Fruit fly (Drosophila melanogaster) whole organism, wandering third instar larva: Measurements from ENCODE around the gene UQCR-Q.

Experiments
- Abd-B ChIP-seq: fragments of >200 bp; optimal IDR thresholded peaks from 2 replicates; lab custom pipeline; 2017; ENCODE audit warnings: missing biosample characterization, missing genetic modification characterization
- CG32264 ChIP-seq: fragments of 200-800 bp; sonication (Bioruptor generic); optimal IDR thresholded peaks from 2 replicates; lab custom pipeline; 2016; ENCODE audit warnings: missing biosample characterization, missing genetic modification characterization
- CG9705 ChIP-seq: fragments of 200-800 bp; sonication (Bioruptor generic); optimal IDR thresholded peaks from 2 replicates; lab custom pipeline; 2018; ENCODE audit warnings: missing biosample characterization, mild to moderate bottlenecking, missing genetic modification characterization
- CrebA ChIP-seq: fragments of 200-800 bp; sonication (Bioruptor generic); optimal IDR thresholded peaks from 2 replicates; lab custom pipeline; 2016; ENCODE audit warnings: missing biosample characterization, mild to moderate bottlenecking, missing genetic modification characterization, borderline replicate concordance
- Dfd ChIP-seq: fragments of >200 bp; optimal IDR thresholded peaks from 2 replicates; lab custom pipeline; 2017; ENCODE audit warnings: missing biosample characterization, missing genetic modification characterization
- Dif ChIP-seq: fragments of 200-275, 200-300 bp; sonication (Bioruptor generic); optimal IDR thresholded peaks from 2 replicates; lab custom pipeline; 2018; ENCODE audit warnings: missing biosample characterization, missing genetic modification characterization; ENCODE audit not compliant: partially characterized antibody
- GATAd ChIP-seq: sonication (Bioruptor generic); optimal IDR thresholded peaks from 2 replicates; lab custom pipeline; 2016; ENCODE audit warnings: missing biosample characterization, missing genetic modification characterization
- HLH106 ChIP-seq: fragments of 200-800 bp; optimal IDR thresholded peaks from 3 replicates; lab custom pipeline; 2019; ENCODE audit warnings: missing biosample characterization, mild to moderate bottlenecking, missing genetic modification characterization, moderate library complexity
- Hnf4 ChIP-seq: fragments of 200-800 bp; sonication (Bioruptor generic); optimal IDR thresholded peaks from 2 replicates; lab custom pipeline; 2016; ENCODE audit warnings: missing biosample characterization, mild to moderate bottlenecking, missing genetic modification characterization
- Hr78 ChIP-seq: fragments of >200 bp; optimal IDR thresholded peaks from 2 replicates; lab custom pipeline; 2017; ENCODE audit warnings: missing biosample characterization, missing genetic modification characterization
- Hr83 ChIP-seq: fragments of 200-300 bp; sonication (Bioruptor generic); optimal IDR thresholded peaks from 2 replicates; lab custom pipeline; 2016; ENCODE audit warnings: missing biosample characterization, mild to moderate bottlenecking, missing genetic modification characterization, moderate library complexity; ENCODE audit not compliant: poor library complexity, severe bottlenecking
- Jra ChIP-seq: sonication (Bioruptor generic); optimal IDR thresholded peaks from 2 replicates; lab custom pipeline; 2016; ENCODE audit warnings: missing biosample characterization, missing genetic modification characterization
- Mio ChIP-seq: sonication (Bioruptor generic); optimal IDR thresholded peaks from 2 replicates; lab custom pipeline; 2016; ENCODE audit warnings: missing biosample characterization, missing genetic modification characterization
- Myc ChIP-seq: fragments of >200 bp; optimal IDR thresholded peaks from 2 replicates; lab custom pipeline; 2017
- N ChIP-seq: fragments of >200 bp; optimal IDR thresholded peaks from 2 replicates; lab custom pipeline; 2018; ENCODE audit warnings: missing biosample characterization, missing external identifiers, missing genetic modification characterization
- OdsH ChIP-seq: fragments of 200-800 bp; sonication (Bioruptor generic); optimal IDR thresholded peaks from 2 replicates; lab custom pipeline; 2016; ENCODE audit warnings: missing biosample characterization, mild to moderate bottlenecking, missing genetic modification characterization
- Rel ChIP-seq, 2 experiments: fragments of 200-800 bp; sonication (Bioruptor generic) in 1 of 2; optimal IDR thresholded peaks; 2 replicates in 1 of 2; 3 replicates in 1 of 2; lab custom pipeline; 2016 to 2019; ENCODE audit warnings: mild to moderate bottlenecking in 2 of 2, missing biosample characterization in 2 of 2, missing genetic modification characterization in 2 of 2, moderate library complexity in 1 of 2
- Sp1 ChIP-seq: fragments of 200-800 bp; sonication (Bioruptor generic); optimal IDR thresholded peaks from 3 replicates; lab custom pipeline; 2019; ENCODE audit warnings: missing biosample characterization, mild to moderate bottlenecking, missing genetic modification characterization, moderate library complexity
- Vsx2 ChIP-seq: fragments of 200-300, 225-300 bp; sonication (Bioruptor generic); optimal IDR thresholded peaks from 2 replicates; lab custom pipeline; 2018; ENCODE audit warnings: missing biosample characterization, missing genetic modification characterization; ENCODE audit not compliant: partially characterized antibody
- br ChIP-seq: fragments of 200-800 bp; sonication (Bioruptor generic); optimal IDR thresholded peaks from 2 replicates; lab custom pipeline; 2016; ENCODE audit warnings: missing biosample characterization, missing genetic modification characterization
- brk ChIP-seq: fragments of 200-800 bp; sonication (Bioruptor generic); optimal IDR thresholded peaks from 2 replicates; lab custom pipeline; 2016; ENCODE audit warnings: missing biosample characterization, mild to moderate bottlenecking, missing genetic modification characterization
- dl ChIP-seq, 2 experiments: fragments of 175-275, 200-275 bp in 1 of 2; fragments of 200-275 bp in 1 of 2; sonication (Bioruptor generic); optimal IDR thresholded peaks; lab custom pipeline; 2018; ENCODE audit warnings: mild to moderate bottlenecking in 2 of 2, missing biosample characterization in 2 of 2, missing genetic modification characterization in 2 of 2, moderate library complexity in 2 of 2; ENCODE audit not compliant: partially characterized antibody in 2 of 2, insufficient read depth in 1 of 2
- dmrt93B ChIP-seq: fragments of 200-800 bp; sonication (Bioruptor generic); optimal IDR thresholded peaks from 2 replicates; lab custom pipeline; 2018; ENCODE audit warnings: missing biosample characterization, mild to moderate bottlenecking, missing genetic modification characterization
- dsf ChIP-seq: sonication (Bioruptor generic); optimal IDR thresholded peaks from 2 replicates; lab custom pipeline; 2016; ENCODE audit warnings: missing biosample characterization, missing genetic modification characterization, borderline replicate concordance
- ey ChIP-seq: fragments of 200-800 bp; sonication (Bioruptor generic); optimal IDR thresholded peaks from 2 replicates; lab custom pipeline; 2016; ENCODE audit warnings: missing biosample characterization, missing genetic modification characterization
- foxo ChIP-seq, 2 experiments: fragments of 200-800 bp; sonication (Bioruptor generic); optimal IDR thresholded peaks; 2 replicates in 1 of 2; 3 replicates in 1 of 2; lab custom pipeline; 2016 to 2017; ENCODE audit warnings: missing biosample characterization in 2 of 2, missing genetic modification characterization in 2 of 2
- fru ChIP-seq: fragments of 200-800 bp; sonication (Bioruptor generic); optimal IDR thresholded peaks from 3 replicates; lab custom pipeline; 2016; ENCODE audit warnings: missing biosample characterization, mild to moderate bottlenecking, missing genetic modification characterization
- h ChIP-seq: fragments of 200-800 bp; sonication (Bioruptor generic); optimal IDR thresholded peaks from 3 replicates; lab custom pipeline; 2016; ENCODE audit warnings: missing biosample characterization, mild to moderate bottlenecking, missing genetic modification characterization
- jim ChIP-seq: fragments of 175-275, 200-325 bp; sonication (Bioruptor generic); optimal IDR thresholded peaks from 2 replicates; lab custom pipeline; 2016; ENCODE audit warnings: missing biosample characterization, mild to moderate bottlenecking, missing genetic modification characterization
- lola ChIP-seq: fragments of >200 bp; optimal IDR thresholded peaks from 2 replicates; lab custom pipeline; 2017; ENCODE audit warnings: missing biosample characterization, missing genetic modification characterization
- pan ChIP-seq: fragments of >200 bp; optimal IDR thresholded peaks from 2 replicates; lab custom pipeline; 2017
- psq ChIP-seq: fragments of 200-800 bp; sonication (Bioruptor generic); optimal IDR thresholded peaks from 3 replicates; lab custom pipeline; 2017; ENCODE audit warnings: missing biosample characterization, mild to moderate bottlenecking, missing genetic modification characterization, moderate library complexity
- rgr ChIP-seq: fragments of 200-800 bp; sonication (Bioruptor generic); optimal IDR thresholded peaks from 3 replicates; lab custom pipeline; 2016; ENCODE audit warnings: missing biosample characterization, mild to moderate bottlenecking, missing genetic modification characterization
- sage ChIP-seq: fragments of 200-800 bp; sonication (Bioruptor generic); optimal IDR thresholded peaks from 2 replicates; lab custom pipeline; 2016; ENCODE audit warnings: missing biosample characterization, mild to moderate bottlenecking, missing genetic modification characterization
- sv ChIP-seq: fragments of 200-800 bp; sonication (Bioruptor generic); optimal IDR thresholded peaks from 3 replicates; lab custom pipeline; 2016; ENCODE audit warnings: missing biosample characterization, missing genetic modification characterization
- tai ChIP-seq: sonication (Bioruptor generic); optimal IDR thresholded peaks from 2 replicates; lab custom pipeline; 2016; ENCODE audit warnings: missing biosample characterization, missing genetic modification characterization
- usp ChIP-seq: fragments of >200 bp; optimal IDR thresholded peaks from 2 replicates; lab custom pipeline; 2017; ENCODE audit warnings: missing biosample characterization, missing genetic modification characterization
- woc ChIP-seq: sonication (Bioruptor generic); optimal IDR thresholded peaks from 2 replicates; lab custom pipeline; 2016; ENCODE audit warnings: missing biosample characterization, mild to moderate bottlenecking, missing genetic modification characterization

The UQCR-Q gene

dm6 chr3L:17513893-17514616, 39.5 kb downstream of the UQCR-Q start, which contains the start of the genes U4-U6-60K and CG7564:
TSS of gene U4-U6-60K (minus strand) at chr3L:17513912.
TSS of gene CG7564 (plus strand) at chr3L:17514298.
- no peak for TF ChIP-seq Mio (GFP tag; lab: Kevin White, UChicago)
- peak; percentile 40 for TF ChIP-seq fru (GFP tag; lab: Kevin White, UChicago)
- no peak for TF ChIP-seq Dif
- TF ChIP-seq brk (GFP tag; lab: Kevin White, UChicago): no peak
- TF ChIP-seq usp (GFP tag; lab: Kevin White, UChicago): no peak
- TF ChIP-seq Hnf4 (GFP tag; lab: Kevin White, UChicago): no peak
- TF ChIP-seq N (GFP tag; lab: Kevin White, UChicago): no peak
- TF ChIP-seq dsf (GFP tag; lab: Kevin White, UChicago): peak; percentile 74
- peak; percentile 70 for TF ChIP-seq dmrt93B (GFP tag; lab: Kevin White, UChicago)
- TF ChIP-seq psq (GFP tag; lab: Kevin White, UChicago): peak; percentile 67
- TF ChIP-seq HLH106: peak; percentile 62
- TF ChIP-seq GATAd (GFP tag; lab: Kevin White, UChicago): peak; percentile 46
- peak; percentile 57 for TF ChIP-seq CG32264 (GFP tag; lab: Kevin White, UChicago)
- TF ChIP-seq Hr83: peak; percentile 52
- TF ChIP-seq jim: no peak
- no peak for TF ChIP-seq tai
- no peak for TF ChIP-seq lola (GFP tag; lab: Kevin White, UChicago)
- TF ChIP-seq br (GFP tag; lab: Kevin White, UChicago): peak; percentile 45
- peak; percentile 79 for TF ChIP-seq rgr (GFP tag; lab: Kevin White, UChicago)
- peak; percentile 73 for TF ChIP-seq sv
- TF ChIP-seq foxo (GFP tag; optimal IDR thresholded peaks at IDR 0.05; lab: Kevin White, UChicago): peak in 1 of 2 experiments; percentile 74
- no peak for TF ChIP-seq Rel (GFP tag; optimal IDR thresholded peaks at IDR 0.05; lab: Kevin White, UChicago)
- no peak for TF ChIP-seq Rel (tag; optimal IDR thresholded peaks at IDR 0.05; lab: Kevin White, UChicago)
- peak; percentile 88 for TF ChIP-seq Myc (lab: Kevin White, UChicago)
- TF ChIP-seq CrebA (GFP tag; lab: Kevin White, UChicago): no peak
- TF ChIP-seq Hr78 (GFP tag; lab: Kevin White, UChicago): no peak
- no peak for TF ChIP-seq pan (lab: Kevin White, UChicago)
- no peak for TF ChIP-seq Dfd (GFP tag; lab: Kevin White, UChicago)
- TF ChIP-seq Sp1: peak; percentile 61
- TF ChIP-seq sage (GFP tag; lab: Kevin White, UChicago): no peak
- peak; percentile 78 for TF ChIP-seq woc (GFP tag; lab: Kevin White, UChicago)
- TF ChIP-seq Abd-B (GFP tag; lab: Kevin White, UChicago): no peak
- TF ChIP-seq OdsH: peak; percentile 46
- no peak for TF ChIP-seq dl (GFP tag; optimal IDR thresholded peaks at IDR 0.05; lab: Kevin White, UChicago; ENCODE audit: insufficient read depth in 1 of 2, partially characterized antibody in 2 of 2)
- TF ChIP-seq ey (GFP tag; lab: Kevin White, UChicago): peak; percentile 44
- TF ChIP-seq Jra: peak; percentile 69
- peak; percentile 69 for TF ChIP-seq h (GFP tag; lab: Kevin White, UChicago)
- no peak for TF ChIP-seq Vsx2
- peak; percentile 59 for TF ChIP-seq CG9705 (GFP tag; lab: Kevin White, UChicago)
